Fruit fly (Drosophila melanogaster) whole organism, prepupa: Measurements from ENCODE around the gene CG43403.

Source experiments
- CG9139 ChIP-seq: fragments of 200-800 bp; sonication (Bioruptor generic); optimal IDR thresholded peaks from 3 replicates; lab custom pipeline; 2017; ENCODE audit warnings: missing biosample characterization, mild to moderate bottlenecking, missing genetic modification characterization
- Met ChIP-seq: fragments of 200-800 bp; sonication (Bioruptor generic); optimal IDR thresholded peaks from 3 replicates; lab custom pipeline; 2016; ENCODE audit warnings: missing biosample characterization, missing genetic modification characterization

dm6 chr2L:2647620-2648019 lies 27.6 kb downstream of the CG43403 start, which contains the start of the genes CG9962 and CG43851:
- TF ChIP-seq Met (GFP tag; lab: Kevin White, UChicago) = no peak
- no peak for TF ChIP-seq CG9139 (GFP tag; lab: Kevin White, UChicago)
